Worm (Caenorhabditis elegans): ENCODE results near the gene srw-34.

DNA sequence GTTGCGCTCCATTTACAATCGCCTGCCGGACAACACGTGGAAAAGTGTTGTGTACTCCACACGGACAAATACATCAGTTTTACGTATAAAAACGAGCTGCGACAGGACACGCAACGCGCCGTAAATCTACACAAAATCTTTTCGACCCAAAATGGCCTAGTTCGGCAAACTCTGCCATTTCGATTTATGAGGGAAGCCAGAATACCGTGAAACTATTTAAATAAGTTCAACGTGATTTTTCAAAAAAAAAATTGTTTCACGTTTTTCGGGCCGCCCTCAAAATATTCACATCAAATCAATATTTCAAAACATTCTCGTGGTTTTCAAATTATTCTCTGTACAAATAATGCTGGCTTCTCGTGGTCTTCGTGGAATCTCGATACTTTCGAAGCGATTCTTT lies 4.7 kb upstream of the srw-34 start, which contains the start of gene F36D3.8:
- TF ChIP-seq ceh-82 (tag; optimal IDR thresholded peaks at IDR 0.05) (no peak), spr-1 (tag; optimal IDR thresholded peaks at IDR 0.05) (no peak), T20F7.1 (GFP tag; optimal IDR thresholded peaks at IDR 0.05) (no peak), F49E8.2 (tag; optimal IDR thresholded peaks at IDR 0.05; ENCODE audit: borderline replicate concordance) (no peak), lim-7 (GFP tag; IDR thresholded peaks at IDR 0.05) (no peak), ztf-11 (tag; optimal IDR thresholded peaks at IDR 0.05) (no peak), nhr-25 (tag; optimal IDR thresholded peaks at IDR 0.05; ENCODE audit: borderline replicate concordance, insufficient read depth) (no peak), sdz-12 (GFP tag; optimal IDR thresholded peaks at IDR 0.05) (no peak), zip-11 (GFP tag; IDR thresholded peaks at IDR 0.05) (no peak), F26F4.8 (GFP tag; conservative IDR thresholded peaks at IDR 0.05) (no peak), ama-1 (optimal IDR thresholded peaks at IDR 0.05) (no peak)

Measured in whole organism, L4 larva.